Fruit fly (Drosophila melanogaster) whole organism, embryonic: Measurements from ENCODE around the gene Ras85D.
A peak's percentile ranks its signal among the peaks of the same experiment; 100 is the strongest.

Experiments
- CG12299 ChIP-seq: fragments of 200-800 bp; sonication (Bioruptor generic); optimal IDR thresholded peaks from 2 replicates; lab custom pipeline; 2018; ENCODE audit warnings: missing biosample characterization, mild to moderate bottlenecking, missing genetic modification characterization
- CG13123 ChIP-seq: fragments of 200-800 bp; sonication (Bioruptor generic); optimal IDR thresholded peaks from 2 replicates; lab custom pipeline; 2016; ENCODE audit warnings: missing biosample characterization, missing genetic modification characterization
- CG13775 ChIP-seq: fragments of 200-800 bp; sonication (Bioruptor generic); optimal IDR thresholded peaks from 3 replicates; lab custom pipeline; 2017; ENCODE audit warnings: missing biosample characterization, mild to moderate bottlenecking, missing genetic modification characterization
- CG13894 ChIP-seq: fragments of 200-800 bp; sonication (Bioruptor generic); optimal IDR thresholded peaks from 3 replicates; lab custom pipeline; 2018; ENCODE audit warnings: missing biosample characterization, mild to moderate bottlenecking, missing genetic modification characterization, moderate library complexity
- CG16863 ChIP-seq: fragments of 200-800 bp; sonication (Bioruptor generic); optimal IDR thresholded peaks from 3 replicates; lab custom pipeline; 2016; ENCODE audit warnings: missing biosample characterization, missing genetic modification characterization
- CG17359 ChIP-seq: fragments of 200-800 bp; sonication (Bioruptor generic); optimal IDR thresholded peaks from 3 replicates; lab custom pipeline; 2018; ENCODE audit warnings: missing biosample characterization, mild to moderate bottlenecking, missing genetic modification characterization, moderate library complexity
- CG17385 ChIP-seq: fragments of 200-800 bp; sonication (Bioruptor generic); optimal IDR thresholded peaks from 3 replicates; lab custom pipeline; 2018; ENCODE audit warnings: missing biosample characterization, mild to moderate bottlenecking, missing genetic modification characterization
- CG30020 ChIP-seq: fragments of 200-800 bp; optimal IDR thresholded peaks from 2 replicates; lab custom pipeline; 2019; ENCODE audit warnings: missing biosample characterization, mild to moderate bottlenecking, missing genetic modification characterization, moderate library complexity
- CG34376 ChIP-seq: fragments of 200-800 bp; sonication (Bioruptor generic); optimal IDR thresholded peaks from 2 replicates; lab custom pipeline; 2018; ENCODE audit warnings: missing biosample characterization, mild to moderate bottlenecking, missing genetic modification characterization
- CG4707 ChIP-seq: fragments of 200-800 bp; sonication (Bioruptor generic); optimal IDR thresholded peaks from 2 replicates; lab custom pipeline; 2018; ENCODE audit warnings: missing biosample characterization, mild to moderate bottlenecking, missing genetic modification characterization, moderate library complexity
- CG6854 ChIP-seq: fragments of 200-800 bp; sonication (Bioruptor generic); optimal IDR thresholded peaks from 3 replicates; lab custom pipeline; 2017; ENCODE audit warnings: missing biosample characterization, mild to moderate bottlenecking, missing genetic modification characterization
- CG8944 ChIP-seq: fragments of 200-800 bp; sonication (Bioruptor generic); optimal IDR thresholded peaks from 3 replicates; lab custom pipeline; 2016; ENCODE audit warnings: missing biosample characterization, missing genetic modification characterization
- CG9797 ChIP-seq: fragments of 200-800 bp; sonication (Bioruptor generic); optimal IDR thresholded peaks from 3 replicates; lab custom pipeline; 2018; ENCODE audit warnings: missing biosample characterization, mild to moderate bottlenecking, missing genetic modification characterization
- D ChIP-seq, 2 experiments: fragments of 200-800 bp in 1 of 2; fragments of >200 bp in 1 of 2; sonication (Bioruptor generic) in 1 of 2; optimal IDR thresholded peaks; 2 replicates in 1 of 2; 3 replicates in 1 of 2; lab custom pipeline; 2017; ENCODE audit warnings: mild to moderate bottlenecking in 1 of 2, missing biosample characterization in 1 of 2, missing genetic modification characterization in 1 of 2, missing genetic modification reagents in 1 of 2
- Dbx ChIP-seq: fragments of 200-800 bp; sonication (Bioruptor generic); IDR thresholded peaks from 3 replicates; pipeline ENCODE4 v1.3.6; 2022; ENCODE audit warnings: missing biosample characterization, missing genetic modification characterization
- Drgx ChIP-seq: fragments of 200-800 bp; sonication (Bioruptor generic); IDR thresholded peaks from 2 replicates; pipeline ENCODE4 v1.3.6; 2022; ENCODE audit warnings: missing biosample characterization, missing genetic modification characterization
- E2f1 ChIP-seq: fragments of 200-800 bp; sonication (Bioruptor generic); IDR thresholded peaks from 2 replicates; pipeline ENCODE4 v1.3.6; 2022; ENCODE audit warnings: missing biosample characterization, missing genetic modification characterization
- H2.0 ChIP-seq: fragments of 200-800 bp; sonication (Bioruptor generic); IDR thresholded peaks from 2 replicates; pipeline ENCODE4 v1.3.6; 2022; ENCODE audit warnings: missing biosample characterization, missing genetic modification characterization
- Hr78 ChIP-seq, 2 experiments: fragments of 200-800 bp in 1 of 2; fragments of >200 bp in 1 of 2; sonication (Bioruptor generic) in 1 of 2; optimal IDR thresholded peaks; 2 replicates each; lab custom pipeline; 2017 to 2019; ENCODE audit warnings: missing biosample characterization in 2 of 2, missing genetic modification characterization in 2 of 2, mild to moderate bottlenecking in 1 of 2, moderate library complexity in 1 of 2
- Hsf ChIP-seq: fragments of 200-800 bp; sonication (Bioruptor generic); optimal IDR thresholded peaks from 3 replicates; lab custom pipeline; 2016; ENCODE audit warnings: missing biosample characterization, missing genetic modification characterization
- Myb ChIP-seq: fragments of 200-800 bp; sonication (Bioruptor generic); optimal IDR thresholded peaks from 2 replicates; lab custom pipeline; 2016; ENCODE audit warnings: missing biosample characterization, missing genetic modification characterization
- NC2β ChIP-seq: fragments of 200-800 bp; sonication (Bioruptor generic); optimal IDR thresholded peaks from 2 replicates; lab custom pipeline; 2016; ENCODE audit warnings: missing biosample characterization, missing genetic modification characterization
- NFAT ChIP-seq: fragments of 200-800 bp; sonication (Bioruptor generic); IDR thresholded peaks from 2 replicates; pipeline ENCODE4 v1.3.6; 2022; ENCODE audit warnings: missing biosample characterization, missing genetic modification characterization
- Nf-YB ChIP-seq: fragments of 200-800 bp; sonication (Bioruptor generic); optimal IDR thresholded peaks from 3 replicates; lab custom pipeline; 2019; ENCODE audit warnings: missing biosample characterization, mild to moderate bottlenecking, missing genetic modification characterization, moderate library complexity
- Opbp ChIP-seq: fragments of 200-800 bp; sonication (Bioruptor generic); IDR thresholded peaks from 3 replicates; pipeline ENCODE4 v1.3.6; 2022; ENCODE audit warnings: missing biosample characterization, missing genetic modification characterization; ENCODE audit not compliant: partially characterized antibody
- Rfx ChIP-seq: fragments of 200-800 bp; sonication (Bioruptor generic); IDR thresholded peaks from 2 replicates; pipeline ENCODE4 v1.3.6; 2022; ENCODE audit warnings: missing biosample characterization, missing genetic modification characterization
- Side ChIP-seq: fragments of 200-800 bp; sonication (Bioruptor generic); optimal IDR thresholded peaks from 2 replicates; lab custom pipeline; 2016; ENCODE audit warnings: missing biosample characterization, missing genetic modification characterization
- Sry-β ChIP-seq: fragments of 200-800 bp; sonication (Bioruptor generic); optimal IDR thresholded peaks from 2 replicates; lab custom pipeline; 2018; ENCODE audit warnings: missing biosample characterization, mild to moderate bottlenecking, missing genetic modification characterization, moderate library complexity
- Sry-δ ChIP-seq: fragments of 200-800 bp; sonication (Bioruptor generic); optimal IDR thresholded peaks from 2 replicates; lab custom pipeline; 2016; ENCODE audit warnings: missing biosample characterization, missing genetic modification characterization
- Tbp ChIP-seq: fragments of >200 bp; optimal IDR thresholded peaks from 2 replicates; lab custom pipeline; 2018; ENCODE audit warnings: missing biosample characterization, missing genetic modification characterization
- ase ChIP-seq: fragments of 200-800 bp; sonication (Bioruptor generic); IDR thresholded peaks from 3 replicates; pipeline ENCODE4 v1.3.6; 2022; ENCODE audit warnings: missing biosample characterization, missing genetic modification characterization
- dpn ChIP-seq, 2 experiments: fragments of 200-800 bp; sonication (Bioruptor generic); optimal IDR thresholded peaks; 3 replicates each; lab custom pipeline; 2016; ENCODE audit warnings: missing biosample characterization in 2 of 2, missing genetic modification characterization in 2 of 2
- dysf ChIP-seq: fragments of 200-800 bp; sonication (Bioruptor generic); IDR thresholded peaks from 3 replicates; pipeline ENCODE4 v1.3.6; 2022; ENCODE audit warnings: missing biosample characterization, missing genetic modification characterization
- esg ChIP-seq: fragments of 200-800 bp; sonication (Bioruptor generic); conservative IDR thresholded peaks from 2 replicates; pipeline ENCODE4 v1.3.6; 2022; ENCODE audit warnings: missing biosample characterization, missing genetic modification characterization
- grn ChIP-seq: fragments of 200-800 bp; sonication (Bioruptor generic); optimal IDR thresholded peaks from 3 replicates; lab custom pipeline; 2017; ENCODE audit warnings: missing biosample characterization, missing genetic modification characterization
- hbn ChIP-seq: fragments of 200-800 bp; sonication (Bioruptor generic); IDR thresholded peaks from 2 replicates; pipeline ENCODE4 v1.3.6; 2022; ENCODE audit warnings: missing biosample characterization, missing genetic modification characterization; ENCODE audit not compliant: partially characterized antibody
- her ChIP-seq: fragments of 200-800 bp; sonication (Bioruptor generic); optimal IDR thresholded peaks from 2 replicates; lab custom pipeline; 2016; ENCODE audit warnings: missing biosample characterization, missing genetic modification characterization
- kah ChIP-seq: fragments of 200-800 bp; sonication (Bioruptor generic); optimal IDR thresholded peaks from 2 replicates; lab custom pipeline; 2018; ENCODE audit warnings: missing biosample characterization, mild to moderate bottlenecking, missing genetic modification characterization
- mirr ChIP-seq: fragments of 200-800 bp; sonication (Bioruptor generic); optimal IDR thresholded peaks from 3 replicates; lab custom pipeline; 2018; ENCODE audit warnings: missing biosample characterization, mild to moderate bottlenecking, missing genetic modification characterization
- mld ChIP-seq: fragments of 200-800 bp; sonication (Bioruptor generic); IDR thresholded peaks from 3 replicates; pipeline ENCODE4 v1.3.6; 2022; ENCODE audit warnings: missing biosample characterization, missing genetic modification characterization; ENCODE audit not compliant: partially characterized antibody
- pnt ChIP-seq: fragments of 200-800 bp; sonication (Bioruptor generic); optimal IDR thresholded peaks from 3 replicates; lab custom pipeline; 2016; ENCODE audit warnings: missing biosample characterization, missing genetic modification characterization
- run ChIP-seq: fragments of 200-800 bp; sonication (Bioruptor generic); optimal IDR thresholded peaks from 3 replicates; lab custom pipeline; 2018; ENCODE audit warnings: missing biosample characterization, mild to moderate bottlenecking, missing genetic modification characterization
- sens ChIP-seq: fragments of 200-800 bp; sonication (Bioruptor generic); peaks from one replicate; lab custom pipeline; 2016; ENCODE audit warnings: missing biosample characterization, missing genetic modification characterization
- sug ChIP-seq: fragments of 200-800 bp; optimal IDR thresholded peaks from 2 replicates; lab custom pipeline; 2019; ENCODE audit warnings: missing biosample characterization, mild to moderate bottlenecking, missing genetic modification characterization, moderate library complexity
- tap ChIP-seq: fragments of 200-800 bp; optimal IDR thresholded peaks from 3 replicates; lab custom pipeline; 2019; ENCODE audit warnings: missing biosample characterization, mild to moderate bottlenecking, missing genetic modification characterization, moderate library complexity
- unpg ChIP-seq: fragments of 200-800 bp; sonication (Bioruptor generic); optimal IDR thresholded peaks from 3 replicates; lab custom pipeline; 2018; ENCODE audit warnings: missing biosample characterization, mild to moderate bottlenecking, missing genetic modification characterization, moderate library complexity
- wek ChIP-seq: fragments of 200-800 bp; sonication (Bioruptor generic); optimal IDR thresholded peaks from 3 replicates; lab custom pipeline; 2018; ENCODE audit warnings: missing biosample characterization, mild to moderate bottlenecking, missing genetic modification characterization, moderate library complexity
- yki ChIP-seq: fragments of >200 bp; optimal IDR thresholded peaks from 3 replicates; lab custom pipeline; 2018
- zen2 ChIP-seq: fragments of 200-800 bp; sonication (Bioruptor generic); IDR thresholded peaks from 3 replicates; pipeline ENCODE4 v1.3.6; 2022; ENCODE audit warnings: missing biosample characterization, missing genetic modification characterization; ENCODE audit not compliant: partially characterized antibody
- zf30C ChIP-seq: fragments of 200-800 bp; sonication (Bioruptor generic); optimal IDR thresholded peaks from 3 replicates; lab custom pipeline; 2018; ENCODE audit warnings: missing biosample characterization, mild to moderate bottlenecking, missing genetic modification characterization

Gene Ras85D

dm6 chr3R:9502416-9502763, 10.5 kb downstream of the Ras85D start, which contains the start of gene RhoL (continued):
- peak; percentile 39; the same call in 1 of the 3 replicates for TF ChIP-seq Dbx
- no peak for TF ChIP-seq Tbp
- TF ChIP-seq Rfx (GFP tag; lab: Robert Waterston, UW): peak; percentile 40; the same call in 1 of the 2 replicates
- TF ChIP-seq CG12299 (tag; lab: Kevin White, UChicago): peak; percentile 0
- 0 out of 2 replicates have a peak, but pooled peaks have one; percentile 21 for TF ChIP-seq NFAT (GFP tag; lab: Robert Waterston, UW)
- no peak for TF ChIP-seq D (optimal IDR thresholded peaks at IDR 0.05; lab: Kevin White, UChicago)
- TF ChIP-seq D (GFP tag; optimal IDR thresholded peaks at IDR 0.05; lab: Kevin White, UChicago): no peak
- TF ChIP-seq grn: peak; percentile 43
- no peak for TF ChIP-seq CG16863 (GFP tag; lab: Kevin White, UChicago)
- no peak for TF ChIP-seq CG13775
- TF ChIP-seq Nf-YB (GFP tag; lab: Kevin White, UChicago): peak; percentile 55
- no peak for TF ChIP-seq CG17359 (tag; lab: Kevin White, UChicago)
- TF ChIP-seq Myb (GFP tag; lab: Kevin White, UChicago): no peak
- peak; percentile 0 for TF ChIP-seq Sry-δ (GFP tag; lab: Kevin White, UChicago)
- peak in 1 of 2 experiments; percentile 43 for TF ChIP-seq Hr78 (GFP tag; optimal IDR thresholded peaks at IDR 0.05; lab: Kevin White, UChicago)
- TF ChIP-seq her (GFP tag; lab: Kevin White, UChicago): peak; percentile 50
- peak; percentile 50; the same call in 2 of the 3 replicates for TF ChIP-seq zen2 (GFP tag; lab: Robert Waterston, UW)
- TF ChIP-seq Hsf (GFP tag; lab: Kevin White, UChicago): no peak
- TF ChIP-seq dysf: peak; percentile 14; the same call in 1 of the 3 replicates
- peak; percentile 30; the same call in 1 of the 3 replicates for TF ChIP-seq Opbp (GFP tag; lab: Robert Waterston, UW)
- TF ChIP-seq H2.0: no peak
- peak; percentile 38; the same call in 1 of the 2 replicates for TF ChIP-seq hbn (GFP tag; lab: Robert Waterston, UW)
- TF ChIP-seq CG13123: no peak
- TF ChIP-seq zf30C (GFP tag; lab: Kevin White, UChicago): no peak
- TF ChIP-seq wek: no peak
- TF ChIP-seq sug (tag; lab: Kevin White, UChicago): peak; percentile 42
- TF ChIP-seq sens (GFP tag; lab: Kevin White, UChicago): peak; percentile 83
- peak; percentile 45; the same call in 1 of the 2 replicates for TF ChIP-seq Drgx (GFP tag; lab: Robert Waterston, UW)
- TF ChIP-seq yki (lab: Kevin White, UChicago): peak; percentile 75
- TF ChIP-seq Sry-β (GFP tag; lab: Kevin White, UChicago): no peak
- no peak; the same call in 1 of the 2 replicates for TF ChIP-seq E2f1 (GFP tag; lab: Robert Waterston, UW)
- TF ChIP-seq CG30020: no peak
- no peak for TF ChIP-seq NC2β (GFP tag; lab: Kevin White, UChicago)
- TF ChIP-seq CG13894: peak; percentile 18
- TF ChIP-seq esg (GFP tag; lab: Robert Waterston, UW): no peak
- TF ChIP-seq CG9797: no peak
- TF ChIP-seq ase: no peak
- TF ChIP-seq unpg (GFP tag; lab: Kevin White, UChicago): peak; percentile 24
- TF ChIP-seq mirr: peak; percentile 83
- peak; percentile 43 for TF ChIP-seq CG17385 (GFP tag; lab: Kevin White, UChicago)
- TF ChIP-seq mld (GFP tag; lab: Robert Waterston, UW): no peak
- TF ChIP-seq CG4707 (GFP tag; lab: Kevin White, UChicago): peak; percentile 36
- peak; percentile 48 for TF ChIP-seq tap (tag; lab: Kevin White, UChicago)
- TF ChIP-seq dpn (GFP tag; optimal IDR thresholded peaks at IDR 0.05; lab: Kevin White, UChicago): no peak
- TF ChIP-seq Side (GFP tag; lab: Kevin White, UChicago): peak; percentile 31
- peak; percentile 49 for TF ChIP-seq CG6854 (GFP tag; lab: Kevin White, UChicago)
- no peak for TF ChIP-seq pnt (GFP tag; lab: Kevin White, UChicago)
- peak; percentile 41 for TF ChIP-seq kah (GFP tag; lab: Kevin White, UChicago)
- no peak for TF ChIP-seq run (tag; lab: Kevin White, UChicago)
- peak; percentile 75 for TF ChIP-seq CG34376
- no peak for TF ChIP-seq CG8944
